Worm (Caenorhabditis elegans): Measurements from ENCODE around the gene Y59A8A.8.

DNA sequence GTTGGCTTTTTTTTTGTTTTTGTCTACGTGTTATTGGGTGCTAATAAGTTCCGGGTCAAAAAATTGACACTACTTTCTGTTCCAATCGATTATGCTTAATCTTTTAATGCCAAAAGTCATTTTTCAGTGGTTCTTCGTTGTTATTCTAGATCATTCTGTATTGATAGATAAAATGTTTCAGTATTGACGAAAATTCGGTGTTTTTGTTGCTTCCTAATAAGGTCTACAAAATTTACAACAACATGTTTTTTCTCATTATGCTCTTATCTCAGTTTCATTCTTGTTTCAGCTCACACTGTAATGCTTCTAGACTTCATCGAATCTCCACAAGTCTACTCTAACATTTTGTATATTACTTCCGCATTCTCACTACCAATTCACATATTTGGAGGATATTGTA, 34.1 kb upstream of the Y59A8A.8 start, which contains the start of gene srh-303:
- TF ChIP-seq tbx-7 (tag; optimal IDR thresholded peaks at IDR 0.05), result no peak
- no peak for TF ChIP-seq C08G9.2 (tag; optimal IDR thresholded peaks at IDR 0.05)
- TF ChIP-seq pag-3 (tag; optimal IDR thresholded peaks at IDR 0.05; ENCODE audit: borderline replicate concordance), result no peak
- TF ChIP-seq dmd-4 (tag; optimal IDR thresholded peaks at IDR 0.05; ENCODE audit: borderline replicate concordance), result no peak
- TF ChIP-seq ceh-48 (tag; optimal IDR thresholded peaks at IDR 0.05), result no peak
- no peak for TF ChIP-seq ets-4 (tag; optimal IDR thresholded peaks at IDR 0.05)
- no peak for TF ChIP-seq unc-3 (GFP tag; conservative IDR thresholded peaks at IDR 0.05)
- TF ChIP-seq unc-3 (tag; optimal IDR thresholded peaks at IDR 0.05), result no peak

Data from whole organism, late embryonic.